Fruit fly (Drosophila melanogaster): ENCODE measurements around the gene sov.
A peak's percentile ranks its signal among the peaks of the same experiment; 100 is the strongest.

The sov gene

dm6 chrX:6730600-6731259, 25.4 kb upstream of the sov start:
- TF ChIP-seq nom (GFP tag; optimal IDR thresholded peaks at IDR 0.05) (peak; percentile 75), Side (GFP tag; optimal IDR thresholded peaks at IDR 0.05) (no peak), Opbp (GFP tag; IDR thresholded peaks at IDR 0.05; ENCODE audit: partially characterized antibody) (no peak), CG15479 (GFP tag; optimal IDR thresholded peaks at IDR 0.05) (peak; percentile 30), Deaf1 (tag; optimal IDR thresholded peaks at IDR 0.05) (peak; percentile 55), CG34376 (GFP tag; optimal IDR thresholded peaks at IDR 0.05) (peak; percentile 15), Trl (optimal IDR thresholded peaks at IDR 0.05) (peak in 1 of 2 experiments; percentile 12), Trl (GFP tag; optimal IDR thresholded peaks at IDR 0.05) (no peak), CG6175 (GFP tag; IDR thresholded peaks at IDR 0.05) (peak; percentile 72; the same call in 2 of the 3 replicates), jumu (GFP tag; optimal IDR thresholded peaks at IDR 0.05) (no peak), Drgx (GFP tag; IDR thresholded peaks at IDR 0.05) (peak; percentile 82), rib (GFP tag; IDR thresholded peaks at IDR 0.05) (no peak), CG10543 (GFP tag; optimal IDR thresholded peaks at IDR 0.05) (peak; percentile 23), bsh (GFP tag; optimal IDR thresholded peaks at IDR 0.05) (peak in 1 of 2 experiments; percentile 74)

DNA sequence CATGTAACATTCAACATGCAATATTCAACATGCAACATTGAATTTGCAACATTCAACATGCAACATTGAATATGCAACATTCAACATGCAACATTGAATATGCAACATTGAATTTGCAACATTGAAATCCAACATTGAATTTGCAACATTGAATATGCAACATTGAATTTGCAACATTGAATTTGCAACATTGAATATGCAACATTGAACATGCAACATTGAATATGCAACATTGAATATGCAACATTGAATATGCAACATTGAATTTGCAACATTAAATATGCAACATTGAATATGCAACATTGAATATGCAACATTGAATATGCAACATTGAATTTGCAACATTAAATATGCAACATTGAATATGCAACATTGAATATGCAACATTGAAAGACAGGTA, 24.0 kb upstream of the sov start:
- peak; percentile 94 for TF ChIP-seq CG3838 (GFP tag; optimal IDR thresholded peaks at IDR 0.05)
- TF ChIP-seq CG11504 (tag; optimal IDR thresholded peaks at IDR 0.05): peak; percentile 53

DNA sequence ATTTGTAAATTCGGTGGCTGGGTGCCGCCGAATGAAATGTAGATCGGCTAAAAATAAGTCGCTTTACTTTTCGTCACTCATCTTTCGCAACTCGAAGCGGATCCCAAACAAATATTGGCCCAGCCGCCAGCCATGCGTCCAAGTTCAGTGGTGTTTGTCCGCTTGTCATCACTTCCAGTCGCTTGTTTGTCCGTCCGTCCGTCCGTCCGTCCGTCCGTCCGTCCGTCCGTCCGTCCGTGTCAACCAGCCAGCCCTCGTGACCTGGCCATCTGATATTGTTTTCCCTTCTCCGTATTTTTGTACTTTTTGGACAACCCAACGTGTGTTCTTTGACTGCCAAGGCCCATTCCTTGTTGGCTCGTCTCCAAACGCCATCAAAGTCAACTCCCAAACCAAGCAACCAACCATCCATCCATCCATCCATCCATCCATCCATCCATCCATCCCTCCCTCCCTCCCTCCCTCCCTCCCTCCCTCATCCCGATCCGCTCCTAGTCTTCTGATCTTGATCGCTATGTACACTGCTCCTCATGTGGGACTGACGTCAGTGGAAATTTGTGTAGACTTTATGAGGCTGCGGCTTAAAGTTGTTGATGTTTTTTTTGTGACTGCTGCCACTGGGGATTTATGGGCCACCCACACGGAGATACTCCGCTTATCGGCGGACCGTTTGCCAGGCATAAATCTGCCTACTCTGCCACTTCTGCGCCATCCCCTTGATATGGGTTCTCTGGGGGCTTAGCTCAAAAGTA, 22.7 kb upstream of the sov start:
- TF ChIP-seq ATbp (GFP tag; optimal IDR thresholded peaks at IDR 0.05) (peak; percentile 1), lola (GFP tag; optimal IDR thresholded peaks at IDR 0.05) (peak in 1 of 3 experiments; percentile 14), sim (GFP tag; IDR thresholded peaks at IDR 0.05) (no peak), NFAT (GFP tag; IDR thresholded peaks at IDR 0.05) (no peak), ranshi (GFP tag; IDR thresholded peaks at IDR 0.05) (no peak), fd64A (GFP tag; optimal IDR thresholded peaks at IDR 0.05) (peak; percentile 3), dmrt11E (tag; optimal IDR thresholded peaks at IDR 0.05) (no peak), CG13296 (GFP tag; optimal IDR thresholded peaks at IDR 0.05) (peak; percentile 34), lab (GFP tag; optimal IDR thresholded peaks at IDR 0.05) (peak; percentile 29), Chrac-16 (GFP tag; optimal IDR thresholded peaks at IDR 0.05) (no peak), Stat92E (GFP tag; optimal IDR thresholded peaks at IDR 0.05) (peak in 1 of 3 experiments; percentile 53), Lim3 (GFP tag; IDR thresholded peaks at IDR 0.05) (no peak), Dfd (GFP tag; optimal IDR thresholded peaks at IDR 0.05) (no peak), inv (GFP tag; IDR thresholded peaks at IDR 0.05; ENCODE audit: partially characterized antibody) (no peak), CG10274 (GFP tag; optimal IDR thresholded peaks at IDR 0.05) (no peak), CG18599 (GFP tag; optimal IDR thresholded peaks at IDR 0.05) (peak; percentile 38), CG9609 (GFP tag; optimal IDR thresholded peaks at IDR 0.05) (no peak), CG2120 (GFP tag; optimal IDR thresholded peaks at IDR 0.05) (no peak), CG18011 (GFP tag; optimal IDR thresholded peaks at IDR 0.05) (no peak), CG7987 (GFP tag; optimal IDR thresholded peaks at IDR 0.05) (no peak), vnd (GFP tag; IDR thresholded peaks at IDR 0.05; ENCODE audit: partially characterized antibody) (no peak), gem (tag; optimal IDR thresholded peaks at IDR 0.05) (no peak), exex (tag; optimal IDR thresholded peaks at IDR 0.05) (no peak), CG2678 (tag; optimal IDR thresholded peaks at IDR 0.05) (peak; percentile 39), slou (GFP tag; optimal IDR thresholded peaks at IDR 0.05) (no peak), CG12391 (tag; optimal IDR thresholded peaks at IDR 0.05) (no peak), CG6683 (GFP tag; optimal IDR thresholded peaks at IDR 0.05) (no peak), Med (GFP tag) (peak; percentile 40), hb (GFP tag; IDR thresholded peaks at IDR 0.05; ENCODE audit: partially characterized antibody) (no peak)
